Worm (Caenorhabditis elegans) whole organism, young adult: ENCODE results near the gene ZK673.6.
A peak's percentile ranks its signal among the peaks of the same experiment; 100 is the strongest.

ENCODE experiments used
- B0035.1 ChIP-seq: sonication (generic microtip); optimal IDR thresholded peaks from 2 replicates; lab custom pipeline; 2016; ENCODE audit warnings: missing genetic modification characterization, mild to moderate bottlenecking, missing compliant biosample characterization, missing genotype, missing genetic modification reagents
- C06A6.2 ChIP-seq: fragments of 200-800 bp; sonication (Bioruptor generic); conservative IDR thresholded peaks from 2 replicates; pipeline ENCODE4 v1.3.6; 2022; ENCODE audit warnings: missing genetic modification characterization, missing compliant biosample characterization
- C17E4.6 ChIP-seq: fragments of 200-800 bp; sonication (Bioruptor generic); IDR thresholded peaks from 2 replicates; pipeline ENCODE4 v1.3.6; 2022; ENCODE audit warnings: missing genetic modification reagents, missing genetic modification characterization, missing compliant biosample characterization
- F22D6.2 ChIP-seq: sonication (generic microtip); optimal IDR thresholded peaks from 2 replicates; lab custom pipeline; 2016; ENCODE audit warnings: mild to moderate bottlenecking, missing genetic modification characterization, missing compliant biosample characterization
- F37B4.10 ChIP-seq: fragments of 200-800 bp; sonication (Bioruptor generic); IDR thresholded peaks from 2 replicates; pipeline ENCODE4 v1.3.6; 2022; ENCODE audit warnings: missing genetic modification characterization, missing compliant biosample characterization
- F57C9.4 ChIP-seq: sonication (generic microtip); optimal IDR thresholded peaks from 2 replicates; lab custom pipeline; 2017; ENCODE audit warnings: mild to moderate bottlenecking, missing genetic modification characterization, missing compliant biosample characterization
- K12H6.12 ChIP-seq: fragments of 200-800 bp; sonication (Bioruptor generic); optimal IDR thresholded peaks from 2 replicates; lab custom pipeline; 2018; ENCODE audit warnings: mild to moderate bottlenecking, missing genetic modification characterization, missing compliant biosample characterization
- ama-1 ChIP-seq, 3 experiments: fragments of 150-350 bp in 1 of 3; sonication (generic microtip) in 2 of 3; optimal IDR thresholded peaks; 2 replicates each; lab custom pipeline; 2014 to 2018; ENCODE audit warnings: missing biosample characterization in 2 of 3, missing genetic modification characterization in 2 of 3, missing genetic modification reagents in 2 of 3
- aptf-2 ChIP-seq: fragments of 200-800 bp; sonication (Bioruptor generic); conservative IDR thresholded peaks from 2 replicates; pipeline ENCODE4 v1.3.6; 2022; ENCODE audit warnings: missing genetic modification reagents, missing genetic modification characterization, missing compliant biosample characterization
- aptf-3 ChIP-seq: fragments of 200-800 bp; sonication (Bioruptor generic); IDR thresholded peaks from 2 replicates; pipeline ENCODE4 v1.3.6; 2022; ENCODE audit warnings: missing genetic modification characterization, missing compliant biosample characterization
- athp-1 ChIP-seq: sonication (generic microtip); optimal IDR thresholded peaks from 2 replicates; lab custom pipeline; 2017; ENCODE audit warnings: mild to moderate bottlenecking, missing genetic modification characterization, missing compliant biosample characterization
- bed-1 ChIP-seq: fragments of 200-800 bp; sonication (Bioruptor generic); IDR thresholded peaks from 2 replicates; pipeline ENCODE4 v1.3.6; 2022; ENCODE audit warnings: missing genetic modification reagents, missing genetic modification characterization, missing compliant biosample characterization
- bed-2 ChIP-seq: fragments of 200-800 bp; sonication (Bioruptor generic); IDR thresholded peaks from 2 replicates; pipeline ENCODE4 v1.3.6; 2022; ENCODE audit warnings: missing genetic modification reagents, missing genetic modification characterization, missing compliant biosample characterization
- cebp-2 ChIP-seq: fragments of 200-800 bp; sonication (Bioruptor generic); IDR thresholded peaks from 2 replicates; pipeline ENCODE4 v1.3.6; 2022; ENCODE audit warnings: missing genetic modification characterization, missing compliant biosample characterization
- ceh-40 ChIP-seq: fragments of 200-800 bp; sonication (Bioruptor generic); IDR thresholded peaks from 2 replicates; pipeline ENCODE4 v1.3.6; 2022; ENCODE audit warnings: missing genetic modification characterization, missing compliant biosample characterization
- ceh-79 ChIP-seq: sonication (generic microtip); optimal IDR thresholded peaks from 2 replicates; lab custom pipeline; 2017; ENCODE audit warnings: mild to moderate bottlenecking, missing genetic modification characterization, missing compliant biosample characterization
- ceh-91 ChIP-seq: fragments of 200-800 bp; sonication (Bioruptor generic); IDR thresholded peaks from 2 replicates; pipeline ENCODE4 v1.3.6; 2022; ENCODE audit warnings: missing genetic modification reagents, missing genetic modification characterization, missing compliant biosample characterization
- dox-1 ChIP-seq: fragments of 200-800 bp; sonication (Bioruptor generic); IDR thresholded peaks from 2 replicates; pipeline ENCODE4 v1.3.6; 2022; ENCODE audit warnings: missing genetic modification reagents, missing genetic modification characterization, missing compliant biosample characterization
- dpff-1 ChIP-seq: sonication (generic microtip); optimal IDR thresholded peaks from 2 replicates; lab custom pipeline; 2017; ENCODE audit warnings: mild to moderate bottlenecking, missing genetic modification characterization, missing compliant biosample characterization
- egl-44 ChIP-seq: fragments of 200-800 bp; sonication (Bioruptor generic); IDR thresholded peaks from 2 replicates; pipeline ENCODE4 v1.3.6; 2022; ENCODE audit warnings: missing genetic modification reagents, missing genetic modification characterization, missing compliant biosample characterization
- lin-54 ChIP-seq: fragments of 200-800 bp; sonication (Bioruptor generic); optimal IDR thresholded peaks from 2 replicates; lab custom pipeline; 2018; ENCODE audit warnings: mild to moderate bottlenecking, missing genetic modification characterization, missing compliant biosample characterization
- lsl-1 ChIP-seq: fragments of 200-800 bp; sonication (Bioruptor generic); optimal IDR thresholded peaks from 2 replicates; lab custom pipeline; 2018; ENCODE audit warnings: mild to moderate bottlenecking, missing genetic modification characterization, moderate library complexity, missing compliant biosample characterization
- lsy-27 ChIP-seq: sonication (generic microtip); optimal IDR thresholded peaks from 2 replicates; lab custom pipeline; 2017; ENCODE audit warnings: missing genetic modification characterization, mild to moderate bottlenecking, missing compliant biosample characterization, antibody characterized with exemption, missing genotype, borderline replicate concordance; ENCODE audit not compliant: insufficient read depth
- mcd-1 ChIP-seq: fragments of 200-800 bp; sonication (Bioruptor generic); IDR thresholded peaks from 2 replicates; pipeline ENCODE4 v1.3.6; 2022; ENCODE audit warnings: missing genetic modification reagents, missing genetic modification characterization, missing compliant biosample characterization
- nfya-2 ChIP-seq: fragments of 200-800 bp; sonication (Bioruptor generic); IDR thresholded peaks from 2 replicates; pipeline ENCODE4 v1.3.6; 2022; ENCODE audit warnings: missing genetic modification reagents, missing genetic modification characterization, missing compliant biosample characterization
- nfyb-1 ChIP-seq: fragments of 200-800 bp; sonication (Bioruptor generic); IDR thresholded peaks from 2 replicates; pipeline ENCODE4 v1.3.6; 2022; ENCODE audit warnings: missing genetic modification reagents, missing genetic modification characterization, missing compliant biosample characterization
- nhr-120 ChIP-seq: fragments of 200-800 bp; sonication (Bioruptor generic); IDR thresholded peaks from 2 replicates; pipeline ENCODE4 v1.3.6; 2022; ENCODE audit warnings: missing genetic modification characterization, missing compliant biosample characterization
- nhr-179 ChIP-seq: sonication (generic microtip); optimal IDR thresholded peaks from 2 replicates; lab custom pipeline; 2016; ENCODE audit warnings: mild to moderate bottlenecking, missing genetic modification characterization, missing compliant biosample characterization
- nhr-80 ChIP-seq: sonication (generic microtip); optimal IDR thresholded peaks from 2 replicates; lab custom pipeline; 2016; ENCODE audit warnings: missing genetic modification characterization, missing compliant biosample characterization
- rcor-1 ChIP-seq: fragments of 200-800 bp; sonication (Bioruptor generic); IDR thresholded peaks from 2 replicates; pipeline ENCODE4 v1.3.6; 2022; ENCODE audit warnings: missing genetic modification reagents, missing genetic modification characterization, missing compliant biosample characterization
- rpc-1 ChIP-seq, 2 experiments: fragments of 150-350 bp in 1 of 2; sonication (generic microtip) in 1 of 2; optimal IDR thresholded peaks; 2 replicates each; lab custom pipeline; 2014 to 2018; ENCODE audit warnings: missing biosample characterization in 1 of 2, missing genetic modification characterization in 1 of 2, missing genetic modification reagents in 1 of 2, missing genotype in 1 of 2
- somi-1 ChIP-seq: fragments of 200-800 bp; sonication (Bioruptor generic); optimal IDR thresholded peaks from 2 replicates; lab custom pipeline; 2018; ENCODE audit warnings: mild to moderate bottlenecking, missing genetic modification characterization, missing compliant biosample characterization
- tlf-1 ChIP-seq: fragments of 200-800 bp; sonication (Bioruptor generic); optimal IDR thresholded peaks from 2 replicates; lab custom pipeline; 2018; ENCODE audit warnings: mild to moderate bottlenecking, missing genetic modification characterization, missing compliant biosample characterization
- unc-130 ChIP-seq: sonication (generic microtip); optimal IDR thresholded peaks from 2 replicates; lab custom pipeline; 2016; ENCODE audit warnings: missing genetic modification reagents, missing genetic modification characterization, missing compliant biosample characterization
- ztf-22 ChIP-seq: fragments of 200-800 bp; sonication (Bioruptor generic); optimal IDR thresholded peaks from 2 replicates; lab custom pipeline; 2018; ENCODE audit warnings: mild to moderate bottlenecking, missing genetic modification characterization, moderate library complexity, missing compliant biosample characterization
- ztf-25 ChIP-seq: fragments of 200-800 bp; sonication (Bioruptor generic); IDR thresholded peaks from 2 replicates; pipeline ENCODE4 v1.3.6; 2022; ENCODE audit warnings: missing genetic modification reagents, missing genetic modification characterization, missing compliant biosample characterization
- ztf-3 ChIP-seq: fragments of 200-800 bp; sonication (Bioruptor generic); optimal IDR thresholded peaks from 2 replicates; lab custom pipeline; 2018; ENCODE audit warnings: mild to moderate bottlenecking, missing genetic modification characterization, missing compliant biosample characterization
- ztf-6 ChIP-seq: fragments of 200-800 bp; sonication (Bioruptor generic); IDR thresholded peaks from 2 replicates; pipeline ENCODE4 v1.3.6; 2022; ENCODE audit warnings: missing genetic modification reagents, missing genetic modification characterization, missing compliant biosample characterization

The ZK673.6 gene

DNA sequence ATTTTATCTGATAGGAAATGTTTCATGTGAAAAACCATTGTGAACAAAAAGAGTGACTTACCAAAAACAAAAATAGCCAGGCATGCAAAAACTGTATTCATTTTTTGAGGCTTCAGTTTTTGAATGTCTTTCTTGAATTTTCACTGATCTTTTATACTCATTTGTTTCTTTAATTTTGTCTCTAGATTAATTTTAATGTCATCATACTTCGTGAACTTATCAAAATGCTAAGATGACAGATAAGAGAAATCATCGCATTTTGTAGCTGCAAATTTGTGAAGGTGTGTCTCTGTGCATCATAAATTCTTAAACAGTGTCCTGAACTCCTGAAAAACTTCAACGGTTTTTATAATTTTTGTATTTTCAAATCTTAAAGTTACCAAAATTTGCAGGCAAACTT, 11.9 kb upstream of the ZK673.6 start, which contains the start of gene clec-58 (continued):
- TF ChIP-seq rpc-1 (optimal IDR thresholded peaks at IDR 0.05; lab: Kevin White, UChicago), result no peak
- no peak for TF ChIP-seq rpc-1 (tag; optimal IDR thresholded peaks at IDR 0.05; lab: Kevin White, UChicago)
- TF ChIP-seq, all 124 proteins: peak for 0

DNA sequence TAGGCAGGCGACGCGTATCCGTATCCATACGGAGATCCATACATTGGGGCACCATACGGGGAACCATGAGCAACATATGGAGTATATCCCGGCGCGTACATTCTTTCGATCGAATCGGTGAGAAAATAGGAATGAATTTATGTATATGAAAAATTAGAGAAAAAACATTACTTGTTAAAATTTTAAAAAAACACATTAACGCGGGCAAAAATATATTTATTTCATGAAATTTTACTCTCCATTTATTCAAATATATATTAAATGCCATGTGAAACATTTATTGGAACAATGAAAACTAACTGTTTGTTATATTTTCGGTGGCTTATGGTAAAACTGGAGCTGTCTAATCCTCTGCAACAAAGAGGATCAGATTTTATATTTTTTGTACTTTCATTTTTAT, 7.7 kb upstream of the ZK673.6 start, which contains the start of gene ZK666.2:
TSS of gene ZK666.2 (minus strand) at position 101 of the 400 bp plus-strand sequence.
- no peak for TF ChIP-seq lin-54 (GFP tag; lab: Kevin White, UChicago)
- TF ChIP-seq nhr-80 (tag; lab: Kevin White, UChicago), result no peak
- no peak for TF ChIP-seq unc-130 (GFP tag; lab: Kevin White, UChicago)
- no peak for TF ChIP-seq lsl-1
- TF ChIP-seq lsy-27 (tag; lab: Kevin White, UChicago), result no peak
- no peak for TF ChIP-seq ztf-22 (GFP tag; lab: Kevin White, UChicago)
- TF ChIP-seq ama-1 (optimal IDR thresholded peaks at IDR 0.05; lab: Kevin White, UChicago), result no peak
- no peak for TF ChIP-seq ama-1 (GFP tag; optimal IDR thresholded peaks at IDR 0.05; lab: Kevin White, UChicago)
- no peak for TF ChIP-seq F37B4.10
- no peak for TF ChIP-seq ztf-6
- no peak for TF ChIP-seq aptf-3 (GFP tag; lab: Robert Waterston, UW)
- TF ChIP-seq nhr-120 (GFP tag; lab: Robert Waterston, UW), result no peak

- TF ChIP-seq lsl-1, result no peak
- TF ChIP-seq mcd-1 (GFP tag; lab: Robert Waterston, UW), result no peak
- no peak for TF ChIP-seq ceh-79 (tag; lab: Kevin White, UChicago)
- TF ChIP-seq dpff-1 (tag; lab: Kevin White, UChicago), result no peak
- no peak for TF ChIP-seq nhr-179 (tag; lab: Kevin White, UChicago)
- TF ChIP-seq nfya-2 (GFP tag; lab: Robert Waterston, UW), result no peak
- no peak for TF ChIP-seq C06A6.2 (GFP tag; lab: Robert Waterston, UW)
- no peak for TF ChIP-seq ceh-91 (GFP tag; lab: Robert Waterston, UW)
- no peak for TF ChIP-seq aptf-2 (GFP tag; lab: Robert Waterston, UW)
Measured at ce11 chrII:10471247-10471646, 7.1 kb upstream of the ZK673.6 start, which contains the start of gene ZK666.1. ZK666.1 (minus strand) TSS chrII:10471347.

ce11 chrII:10470159-10470558, 6.0 kb upstream of the ZK673.6 start, which contains the start of gene clec-143:
clec-143 (minus strand) TSS chrII:10470297.
- no peak for TF ChIP-seq ztf-6
- TF ChIP-seq nhr-80 (tag; lab: Kevin White, UChicago), result peak; percentile 61

DNA sequence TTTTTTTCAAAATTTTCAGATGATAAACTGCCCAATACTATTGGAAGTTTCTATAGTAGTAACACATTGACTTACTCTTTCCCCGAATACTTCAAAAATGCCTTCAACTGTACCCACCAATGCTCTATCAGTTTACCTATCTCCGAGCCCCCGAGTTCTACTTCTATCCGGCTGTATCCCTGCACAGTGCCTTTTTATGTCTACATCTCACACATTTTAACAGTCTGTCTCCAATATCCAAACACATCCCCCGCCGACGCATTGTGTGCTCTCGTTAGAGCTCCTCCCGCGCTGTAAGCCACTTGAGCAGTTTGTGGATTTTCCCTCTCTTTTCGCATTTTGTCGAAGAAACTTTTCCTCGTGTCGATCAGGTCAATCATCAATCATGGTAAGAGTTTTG, 2.4 kb upstream of the ZK673.6 start, which contains the start of gene tnc-2:
TSS of gene tnc-2 (plus strand) at position 301 of the 400 bp plus-strand sequence.
- no peak for TF ChIP-seq nfyb-1 (GFP tag; lab: Robert Waterston, UW)
- no peak for TF ChIP-seq bed-1
- TF ChIP-seq egl-44 (GFP tag; lab: Robert Waterston, UW), result no peak
- TF ChIP-seq lsl-1, result no peak
- no peak for TF ChIP-seq somi-1 (GFP tag; lab: Kevin White, UChicago)
- TF ChIP-seq ztf-25 (GFP tag; lab: Robert Waterston, UW), result no peak
- no peak for TF ChIP-seq athp-1 (tag; lab: Kevin White, UChicago)
- no peak for TF ChIP-seq B0035.1

DNA sequence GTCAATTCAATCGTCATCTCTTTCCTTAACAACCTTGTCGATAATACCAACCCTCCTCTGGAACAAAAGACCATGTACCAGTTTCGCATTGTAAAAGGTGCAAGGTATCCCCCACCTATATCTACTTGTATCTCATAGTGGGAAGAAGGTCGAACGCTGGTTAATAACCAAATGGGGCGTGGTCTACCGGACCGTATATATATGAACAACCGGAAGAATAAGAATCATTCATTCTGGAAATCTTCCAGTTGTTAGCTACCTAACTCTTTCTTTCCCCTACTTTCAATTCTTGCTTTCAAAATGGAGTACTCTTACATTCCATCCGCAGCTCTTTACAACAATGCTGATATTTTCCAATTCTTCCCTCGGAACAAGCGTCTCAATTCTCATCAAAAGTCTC, 2.9 kb downstream of the ZK673.6 start, which contains the start of gene ZK673.5:
TSS of gene ZK673.5 (plus strand) at position 301 of the 400 bp plus-strand sequence.
- TF ChIP-seq dox-1 (GFP tag; lab: Robert Waterston, UW) (no peak), F57C9.4 (tag; lab: Kevin White, UChicago) (no peak), ceh-40 (GFP tag; lab: Robert Waterston, UW) (no peak), bed-2 (GFP tag; lab: Robert Waterston, UW) (no peak), C06A6.2 (GFP tag; lab: Robert Waterston, UW) (no peak), ztf-3 (GFP tag; lab: Kevin White, UChicago) (no peak), tlf-1 (GFP tag; lab: Kevin White, UChicago) (no peak), bed-1 (no peak), cebp-2 (GFP tag; lab: Robert Waterston, UW) (no peak), rcor-1 (no peak), C17E4.6 (GFP tag; lab: Robert Waterston, UW) (no peak), K12H6.12 (no peak), F22D6.2 (no peak)
